Worm (Caenorhabditis elegans) whole organism, L4/young adult: ENCODE measurements around the gene gtf-2F1.

Experiments used
- W03F9.2 ChIP-seq: fragments of 150-350 bp; optimal IDR thresholded peaks from 2 replicates; lab custom pipeline; 2014; ENCODE audit warnings: missing biosample characterization, missing genetic modification characterization
- dao-5 ChIP-seq: sonication (generic microtip); optimal IDR thresholded peaks from 2 replicates; lab custom pipeline; 2016; ENCODE audit warnings: missing genotype, missing genetic modification characterization, moderate library complexity, missing compliant biosample characterization
- him-1 ChIP-seq: sonication (generic microtip); optimal IDR thresholded peaks from 2 replicates; lab custom pipeline; 2016; ENCODE audit warnings: missing genotype, missing genetic modification reagents, missing genetic modification characterization, missing compliant biosample characterization

ce11 chrII:4341484-4341883 is 40.1 kb downstream of the gtf-2F1 start:
- TF ChIP-seq him-1 (tag; lab: Kevin White, UChicago), result no peak
- TF ChIP-seq dao-5 (tag; lab: Kevin White, UChicago), result no peak
- no peak for TF ChIP-seq W03F9.2 (tag; lab: Kevin White, UChicago)
